Fruit fly (Drosophila melanogaster) whole organism: Measurements from ENCODE around the gene Oatp33Ea.

Experiments
- CG8478 ChIP-seq: fragments of >200 bp; optimal IDR thresholded peaks from 2 replicates; lab custom pipeline; 2018; ENCODE audit warnings: inconsistent platforms
- Dll ChIP-seq: fragments of >200 bp; optimal IDR thresholded peaks from 2 replicates; lab custom pipeline; 2017
- EcR ChIP-seq, 2 experiments: fragments of >200 bp; optimal IDR thresholded peaks; 2 replicates each; lab custom pipeline; 2017; ENCODE audit warnings: missing biosample characterization in 2 of 2, missing genetic modification characterization in 2 of 2, missing genetic modification reagents in 2 of 2
- pan ChIP-seq: fragments of >200 bp; optimal IDR thresholded peaks from 2 replicates; lab custom pipeline; 2017
- psq ChIP-seq: fragments of >200 bp; optimal IDR thresholded peaks from 2 replicates; lab custom pipeline; 2017
- usp ChIP-seq: fragments of >200 bp; optimal IDR thresholded peaks from 2 replicates; lab custom pipeline; 2017; ENCODE audit warnings: missing biosample characterization, missing genetic modification characterization, mixed read lengths

The Oatp33Ea gene

dm6 chr2L:12421793-12422691, 23.7 kb downstream of the Oatp33Ea start:
- TF ChIP-seq Dll (lab: Kevin White, UChicago) (no peak), CG8478 (lab: Kevin White, UChicago) (no peak), pan (no peak), psq (no peak), usp (GFP tag; lab: Kevin White, UChicago) (no peak), EcR (GFP tag; optimal IDR thresholded peaks at IDR 0.05; lab: Kevin White, UChicago) (no peak)

- TF ChIP-seq usp (GFP tag; lab: Kevin White, UChicago) (no peak), EcR (GFP tag; optimal IDR thresholded peaks at IDR 0.05; lab: Kevin White, UChicago) (no peak), Dll (lab: Kevin White, UChicago) (no peak), CG8478 (lab: Kevin White, UChicago) (no peak), pan (no peak), psq (no peak)
These were observed 24.5 kb downstream of the Oatp33Ea start for dm6 chr2L:12421188-12421587.

- TF ChIP-seq usp (GFP tag; lab: Kevin White, UChicago) (no peak), CG8478 (lab: Kevin White, UChicago) (no peak), Dll (lab: Kevin White, UChicago) (no peak), pan (no peak), EcR (GFP tag; optimal IDR thresholded peaks at IDR 0.05; lab: Kevin White, UChicago) (no peak), psq (no peak)
These were observed 30.1 kb downstream of the Oatp33Ea start for dm6 chr2L:12415485-12416137.

- TF ChIP-seq Dll (lab: Kevin White, UChicago), result no peak
These were observed 31.8 kb downstream of the Oatp33Ea start for dm6 chr2L:12413899-12414298.

dm6 chr2L:12410679-12411078, 35.0 kb downstream of the Oatp33Ea start:
- TF ChIP-seq pan (no peak), EcR (GFP tag; optimal IDR thresholded peaks at IDR 0.05; lab: Kevin White, UChicago) (no peak), CG8478 (lab: Kevin White, UChicago) (no peak), usp (GFP tag; lab: Kevin White, UChicago) (no peak), psq (no peak), Dll (lab: Kevin White, UChicago) (no peak)

- TF ChIP-seq EcR (GFP tag; optimal IDR thresholded peaks at IDR 0.05; lab: Kevin White, UChicago) (no peak), usp (GFP tag; lab: Kevin White, UChicago) (no peak), pan (no peak), Dll (lab: Kevin White, UChicago) (no peak), CG8478 (lab: Kevin White, UChicago) (no peak), psq (no peak)
These were observed 41.1 kb downstream of the Oatp33Ea start for dm6 chr2L:12404555-12405077.

- no peak for TF ChIP-seq usp (GFP tag; lab: Kevin White, UChicago)
- TF ChIP-seq EcR (GFP tag; optimal IDR thresholded peaks at IDR 0.05; lab: Kevin White, UChicago), result no peak
- no peak for TF ChIP-seq CG8478 (lab: Kevin White, UChicago)
- no peak for TF ChIP-seq Dll (lab: Kevin White, UChicago)
- TF ChIP-seq psq, result no peak
- TF ChIP-seq pan, result no peak
These were observed 47.8 kb downstream of the Oatp33Ea start, which contains the start of gene Pkd2 for dm6 chr2L:12397974-12398373. Pkd2 (plus strand) TSS chr2L:12398274.

- TF ChIP-seq EcR (GFP tag; optimal IDR thresholded peaks at IDR 0.05; lab: Kevin White, UChicago) (no peak), pan (no peak)
These were observed 53.3 kb downstream of the Oatp33Ea start for dm6 chr2L:12392406-12392805.
